Worm (Caenorhabditis elegans) whole organism, L2 larva: ENCODE measurements around the gene osta-2.
A peak's percentile ranks its signal among the peaks of the same experiment; 100 is the strongest.

Source experiments
- C34F6.9 ChIP-seq: fragments of 150-350 bp; optimal IDR thresholded peaks from 2 replicates; lab custom pipeline; 2014; ENCODE audit warnings: missing biosample characterization, missing genetic modification characterization
- F13H6.1 ChIP-seq: sonication (generic microtip); optimal IDR thresholded peaks from 2 replicates; lab custom pipeline; 2016; ENCODE audit warnings: missing genetic modification characterization, missing compliant biosample characterization
- R02D3.7 ChIP-seq: fragments of 150-350 bp; optimal IDR thresholded peaks from 2 replicates; lab custom pipeline; 2014; ENCODE audit warnings: missing biosample characterization, missing genetic modification characterization
- Y55F3AM.14 ChIP-seq: fragments of 200-800 bp; sonication (Bioruptor generic); optimal IDR thresholded peaks from 2 replicates; lab custom pipeline; 2018; ENCODE audit warnings: mild to moderate bottlenecking, missing genetic modification characterization, missing compliant biosample characterization
- alr-1 ChIP-seq: fragments of 150-350 bp; optimal IDR thresholded peaks from 2 replicates; lab custom pipeline; 2014; ENCODE audit warnings: missing biosample characterization, missing genetic modification characterization
- aly-2 ChIP-seq: fragments of 150-350 bp; optimal IDR thresholded peaks from 2 replicates; lab custom pipeline; 2014; ENCODE audit warnings: missing biosample characterization, missing genetic modification characterization
- ama-1 ChIP-seq: fragments of 150-350 bp; optimal IDR thresholded peaks from 2 replicates; lab custom pipeline; 2018; ENCODE audit warnings: inconsistent platforms
- blmp-1 ChIP-seq: sonication (generic microtip); optimal IDR thresholded peaks from 2 replicates; lab custom pipeline; 2017; ENCODE audit warnings: missing genetic modification characterization, mild to moderate bottlenecking, missing compliant biosample characterization, antibody characterized with exemption, moderate library complexity; ENCODE audit not compliant: insufficient read depth
- ceh-16 ChIP-seq: fragments of 150-350 bp; optimal IDR thresholded peaks from 2 replicates; lab custom pipeline; 2014; ENCODE audit warnings: missing biosample characterization, missing genetic modification characterization
- crh-2 ChIP-seq: sonication (generic microtip); optimal IDR thresholded peaks from 2 replicates; lab custom pipeline; 2017; ENCODE audit warnings: missing biosample characterization, missing genetic modification characterization
- dmd-4 ChIP-seq: sonication (generic microtip); optimal IDR thresholded peaks from 2 replicates; lab custom pipeline; 2017; ENCODE audit warnings: missing biosample characterization, missing genetic modification characterization
- egl-27 ChIP-seq: sonication (generic microtip); optimal IDR thresholded peaks from 3 replicates; lab custom pipeline; 2017; ENCODE audit warnings: missing biosample characterization, missing genetic modification reagents, missing genetic modification characterization
- elt-1 ChIP-seq: fragments of 150-350 bp; optimal IDR thresholded peaks from 2 replicates; lab custom pipeline; 2014; ENCODE audit warnings: missing biosample characterization, missing genetic modification characterization
- fos-1 ChIP-seq: fragments of 150-350 bp; optimal IDR thresholded peaks from 2 replicates; lab custom pipeline; 2014; ENCODE audit warnings: missing biosample characterization, missing genetic modification characterization
- gmeb-1 ChIP-seq: fragments of 150-350 bp; optimal IDR thresholded peaks from 2 replicates; lab custom pipeline; 2014; ENCODE audit warnings: missing biosample characterization, missing genetic modification characterization
- lin-13 ChIP-seq: fragments of 150-350 bp; optimal IDR thresholded peaks from 2 replicates; lab custom pipeline; 2014; ENCODE audit warnings: missing biosample characterization, missing genetic modification reagents, missing genetic modification characterization
- lin-39 ChIP-seq: fragments of 150-350 bp; optimal IDR thresholded peaks from 2 replicates; lab custom pipeline; 2014; ENCODE audit warnings: missing biosample characterization, missing genetic modification reagents, missing genetic modification characterization
- lsy-2 ChIP-seq, 2 experiments: fragments of 150-350 bp in 1 of 2; sonication (generic microtip) in 1 of 2; optimal IDR thresholded peaks; 2 replicates each; lab custom pipeline; 2014 to 2017; ENCODE audit warnings: missing biosample characterization in 2 of 2, missing genetic modification characterization in 2 of 2
- mab-5 ChIP-seq: fragments of 150-350 bp; optimal IDR thresholded peaks from 2 replicates; lab custom pipeline; 2014; ENCODE audit warnings: missing biosample characterization, missing genetic modification characterization
- mbf-1 ChIP-seq: sonication (generic microtip); optimal IDR thresholded peaks from 2 replicates; lab custom pipeline; 2017; ENCODE audit warnings: missing biosample characterization, missing genetic modification characterization
- mdl-1 ChIP-seq, 2 experiments: fragments of 150-350 bp in 1 of 2; sonication (generic microtip) in 1 of 2; optimal IDR thresholded peaks; 2 replicates each; lab custom pipeline; 2017; ENCODE audit warnings: missing biosample characterization in 2 of 2, missing genetic modification characterization in 2 of 2
- nhr-10 ChIP-seq: sonication (generic microtip); optimal IDR thresholded peaks from 2 replicates; lab custom pipeline; 2017; ENCODE audit warnings: missing biosample characterization, missing genetic modification characterization
- nhr-11 ChIP-seq: fragments of 150-350 bp; optimal IDR thresholded peaks from 2 replicates; lab custom pipeline; 2014; ENCODE audit warnings: missing biosample characterization, missing genetic modification characterization
- nhr-12 ChIP-seq: fragments of 150-350 bp; optimal IDR thresholded peaks from 2 replicates; lab custom pipeline; 2014; ENCODE audit warnings: missing biosample characterization, missing genetic modification characterization
- nhr-129 ChIP-seq: fragments of 150-350 bp; optimal IDR thresholded peaks from 2 replicates; lab custom pipeline; 2014; ENCODE audit warnings: missing biosample characterization, missing genetic modification characterization
- nhr-21 ChIP-seq: fragments of 150-350 bp; optimal IDR thresholded peaks from 2 replicates; lab custom pipeline; 2014; ENCODE audit warnings: missing biosample characterization, missing genetic modification characterization
- nhr-23 ChIP-seq: fragments of 150-350 bp; optimal IDR thresholded peaks from 2 replicates; lab custom pipeline; 2014; ENCODE audit warnings: missing biosample characterization, missing genetic modification reagents, missing genetic modification characterization
- nhr-237 ChIP-seq: fragments of 150-350 bp; optimal IDR thresholded peaks from 2 replicates; lab custom pipeline; 2014; ENCODE audit warnings: missing biosample characterization, missing genetic modification characterization
- nhr-25 ChIP-seq: fragments of 150-350 bp; sonication (generic microtip); optimal IDR thresholded peaks from 3 replicates; lab custom pipeline; 2014; ENCODE audit warnings: missing biosample characterization, missing genetic modification characterization
- nhr-6 ChIP-seq: fragments of 150-350 bp; optimal IDR thresholded peaks from 2 replicates; lab custom pipeline; 2014; ENCODE audit warnings: missing biosample characterization, missing genetic modification characterization
- nhr-77 ChIP-seq: fragments of 150-350 bp; optimal IDR thresholded peaks from 2 replicates; lab custom pipeline; 2014; ENCODE audit warnings: missing biosample characterization, missing genetic modification characterization
- peb-1 ChIP-seq: fragments of 150-350 bp; optimal IDR thresholded peaks from 2 replicates; lab custom pipeline; 2014; ENCODE audit warnings: missing biosample characterization, missing genetic modification characterization
- sem-4 ChIP-seq: fragments of 150-350 bp; optimal IDR thresholded peaks from 2 replicates; lab custom pipeline; 2014; ENCODE audit warnings: missing biosample characterization, missing genetic modification reagents, missing genetic modification characterization
- skn-1 ChIP-seq: sonication (generic microtip); optimal IDR thresholded peaks from 2 replicates; lab custom pipeline; 2017; ENCODE audit warnings: missing biosample characterization, missing genetic modification characterization
- sma-3 ChIP-seq: sonication (generic microtip); optimal IDR thresholded peaks from 2 replicates; lab custom pipeline; 2016; ENCODE audit warnings: missing genetic modification reagents, missing genetic modification characterization, missing compliant biosample characterization
- sma-9 ChIP-seq, 2 experiments: fragments of 150-350 bp in 1 of 2; sonication (generic microtip) in 1 of 2; optimal IDR thresholded peaks; 2 replicates each; lab custom pipeline; 2014 to 2016; ENCODE audit warnings: missing genetic modification characterization in 2 of 2, mild to moderate bottlenecking in 1 of 2, missing biosample characterization in 1 of 2, missing compliant biosample characterization in 1 of 2, missing genetic modification reagents in 1 of 2, moderate library complexity in 1 of 2
- snpc-4 ChIP-seq: fragments of 150-350 bp; optimal IDR thresholded peaks from 2 replicates; lab custom pipeline; 2014; ENCODE audit warnings: missing biosample characterization, missing genetic modification characterization
- unc-39 ChIP-seq: fragments of 150-350 bp; optimal IDR thresholded peaks from 2 replicates; lab custom pipeline; 2014; ENCODE audit warnings: missing biosample characterization, missing genetic modification characterization
- unc-55 ChIP-seq: fragments of 150-350 bp; sonication (generic microtip); optimal IDR thresholded peaks from 3 replicates; lab custom pipeline; 2014; ENCODE audit warnings: missing biosample characterization, missing genetic modification reagents, missing genetic modification characterization
- unc-62 ChIP-seq: fragments of 150-350 bp; optimal IDR thresholded peaks from 2 replicates; lab custom pipeline; 2014; ENCODE audit warnings: missing biosample characterization, missing genetic modification reagents, missing genetic modification characterization
- zag-1 ChIP-seq: fragments of 150-350 bp; optimal IDR thresholded peaks from 2 replicates; lab custom pipeline; 2014; ENCODE audit warnings: missing biosample characterization, missing genetic modification characterization
- ztf-1 ChIP-seq: fragments of 200-800 bp; sonication (Bioruptor generic); conservative IDR thresholded peaks from 2 replicates; pipeline ENCODE4 v1.3.6; 2022; ENCODE audit warnings: missing genetic modification characterization, missing compliant biosample characterization
- ztf-11 ChIP-seq: sonication (generic microtip); optimal IDR thresholded peaks from 2 replicates; lab custom pipeline; 2017; ENCODE audit warnings: missing biosample characterization, missing genetic modification characterization
- ztf-4 ChIP-seq: fragments of 150-350 bp; optimal IDR thresholded peaks from 2 replicates; lab custom pipeline; 2014; ENCODE audit warnings: missing biosample characterization, missing genetic modification characterization

osta-2 gene

DNA sequence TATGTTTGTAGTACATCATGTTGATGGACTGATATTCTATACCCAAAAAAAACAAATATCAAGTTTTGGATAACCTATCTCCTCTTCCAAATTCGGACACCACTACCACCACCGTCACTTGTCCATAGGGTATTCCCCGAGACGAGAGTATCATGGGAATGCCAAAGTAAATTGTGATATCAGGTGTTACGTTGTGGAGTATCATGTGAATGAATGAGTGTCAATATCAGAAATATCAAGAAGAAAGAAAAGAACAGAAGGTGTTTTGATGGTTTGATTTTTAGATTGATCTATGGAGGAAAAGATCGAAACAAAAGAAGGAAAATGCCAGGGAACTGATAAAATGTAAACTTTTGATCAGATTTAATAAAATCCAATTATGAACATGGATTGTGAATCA, 9.2 kb upstream of the osta-2 start:
- TF ChIP-seq lsy-2 (tag; optimal IDR thresholded peaks at IDR 0.05; lab: Kevin White, UChicago) = peak in 1 of 2 experiments; percentile 44
- TF ChIP-seq sma-3 (GFP tag; lab: Kevin White, UChicago) = peak; percentile 27
- TF ChIP-seq sma-9 (GFP tag; optimal IDR thresholded peaks at IDR 0.05; lab: Kevin White, UChicago) = peak; percentile 80
- no peak for TF ChIP-seq sma-9 (tag; optimal IDR thresholded peaks at IDR 0.05; lab: Kevin White, UChicago)
- TF ChIP-seq aly-2 (tag; lab: Kevin White, UChicago) = no peak
- TF ChIP-seq ama-1 = no peak
- no peak for TF ChIP-seq lin-13 (GFP tag; lab: Kevin White, UChicago)
- no peak for TF ChIP-seq unc-62 (GFP tag; lab: Kevin White, UChicago)
- no peak for TF ChIP-seq unc-55 (GFP tag; lab: Kevin White, UChicago)
- TF ChIP-seq elt-1 (tag; lab: Kevin White, UChicago) = no peak
- TF ChIP-seq nhr-77 (tag; lab: Kevin White, UChicago) = no peak
- no peak for TF ChIP-seq nhr-10 (tag; lab: Kevin White, UChicago)
- peak; percentile 59 for TF ChIP-seq snpc-4 (tag; lab: Kevin White, UChicago)
- no peak for TF ChIP-seq mdl-1 (tag; optimal IDR thresholded peaks at IDR 0.05; lab: Kevin White, UChicago)
- TF ChIP-seq ztf-1 (GFP tag; lab: Robert Waterston, UW) = no peak
- TF ChIP-seq nhr-129 (tag; lab: Kevin White, UChicago) = peak; percentile 86
- no peak for TF ChIP-seq sem-4 (tag; lab: Kevin White, UChicago)
- TF ChIP-seq ztf-4 = peak; percentile 34
- no peak for TF ChIP-seq alr-1 (tag; lab: Kevin White, UChicago)
- peak; percentile 43 for TF ChIP-seq C34F6.9 (tag; lab: Kevin White, UChicago)
- peak; percentile 60 for TF ChIP-seq gmeb-1 (tag; lab: Kevin White, UChicago)
- TF ChIP-seq lin-39 (tag; lab: Kevin White, UChicago) = no peak
- peak; percentile 32 for TF ChIP-seq fos-1 (tag; lab: Kevin White, UChicago)
- peak; percentile 10 for TF ChIP-seq F13H6.1 (tag; lab: Kevin White, UChicago)
- peak; percentile 35 for TF ChIP-seq nhr-21 (tag; lab: Kevin White, UChicago)
- peak; percentile 49 for TF ChIP-seq crh-2 (tag; lab: Kevin White, UChicago)
- no peak for TF ChIP-seq mbf-1

DNA sequence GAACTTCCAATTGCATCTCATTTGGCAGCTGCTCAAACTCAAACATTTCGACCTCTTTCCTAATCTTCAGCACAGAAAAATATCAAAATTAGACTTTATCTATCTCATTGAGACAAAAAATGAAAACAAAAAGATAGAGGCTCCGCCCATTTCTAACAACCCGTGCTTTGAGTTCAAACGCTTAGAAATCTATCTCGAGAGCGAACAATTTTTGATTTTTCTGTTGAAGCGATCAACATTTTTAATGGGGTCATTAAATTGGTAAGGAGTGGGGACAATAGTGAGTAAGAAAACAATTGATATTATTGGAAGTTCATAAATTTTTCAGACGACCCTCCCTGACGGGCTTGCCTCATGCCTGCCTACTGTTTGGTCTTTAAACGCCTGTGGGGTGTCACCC, 8.6 kb upstream of the osta-2 start, which contains the start of the genes C25H3.10 and C25H3.1:
TSS of gene C25H3.10 (minus strand) at position 101 of the 400 bp plus-strand sequence.
TSS of gene C25H3.1 (plus strand) at position 203 of the 400 bp plus-strand sequence.
- TF ChIP-seq unc-62 (GFP tag; lab: Kevin White, UChicago) (no peak), snpc-4 (tag; lab: Kevin White, UChicago) (peak; percentile 6)
- TF ChIP-seq, all 48 proteins: peak for 1

DNA sequence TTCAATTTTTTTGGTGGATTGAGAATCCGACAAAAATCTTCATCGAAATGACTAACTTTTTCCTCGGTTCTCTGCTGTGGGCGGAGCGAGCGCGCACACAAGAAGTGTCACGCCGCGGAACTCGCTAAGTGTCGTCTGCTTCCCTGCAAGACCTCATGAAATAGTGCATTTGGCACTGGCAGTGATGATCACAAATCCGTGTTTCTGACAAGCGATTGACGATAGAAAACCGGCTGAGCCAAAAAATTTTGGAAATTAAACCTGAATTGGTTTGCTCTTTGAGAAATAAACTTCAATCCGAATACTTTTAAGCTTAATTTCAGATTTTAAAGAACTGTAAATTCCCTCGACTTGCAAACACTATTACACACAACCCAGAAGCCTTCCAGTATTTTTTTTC, 6.0 kb upstream of the osta-2 start:
- no peak for TF ChIP-seq nhr-23
- no peak for TF ChIP-seq Y55F3AM.14
- TF ChIP-seq nhr-77 (tag; lab: Kevin White, UChicago) = no peak
- TF ChIP-seq unc-39 (tag; lab: Kevin White, UChicago) = no peak
- TF ChIP-seq peb-1 = no peak
- no peak for TF ChIP-seq blmp-1 (tag; lab: Kevin White, UChicago)
- TF ChIP-seq zag-1 = no peak
- no peak for TF ChIP-seq alr-1 (tag; lab: Kevin White, UChicago)
- TF ChIP-seq elt-1 (tag; lab: Kevin White, UChicago) = no peak
- TF ChIP-seq ceh-16 (tag; lab: Kevin White, UChicago) = no peak
- peak; percentile 91 for TF ChIP-seq ama-1
- TF ChIP-seq crh-2 (tag; lab: Kevin White, UChicago) = peak; percentile 77
- TF ChIP-seq unc-55 (GFP tag; lab: Kevin White, UChicago) = no peak
- TF ChIP-seq C34F6.9 (tag; lab: Kevin White, UChicago) = peak; percentile 42
- no peak for TF ChIP-seq sem-4 (tag; lab: Kevin White, UChicago)
- TF ChIP-seq nhr-12 (tag; lab: Kevin White, UChicago) = no peak
- TF ChIP-seq fos-1 (tag; lab: Kevin White, UChicago) = peak; percentile 74
- TF ChIP-seq gmeb-1 (tag; lab: Kevin White, UChicago) = peak; percentile 69
- no peak for TF ChIP-seq ztf-11 (tag; lab: Kevin White, UChicago)
- peak; percentile 60 for TF ChIP-seq F13H6.1 (tag; lab: Kevin White, UChicago)
- peak; percentile 5 for TF ChIP-seq egl-27 (tag; lab: Kevin White, UChicago)
- TF ChIP-seq ztf-4 = no peak
- TF ChIP-seq mab-5 (tag; lab: Kevin White, UChicago) = peak; percentile 44
- no peak for TF ChIP-seq R02D3.7 (tag; lab: Kevin White, UChicago)
- TF ChIP-seq nhr-21 (tag; lab: Kevin White, UChicago) = peak; percentile 82
- TF ChIP-seq lsy-2 (tag; optimal IDR thresholded peaks at IDR 0.05; lab: Kevin White, UChicago) = peak; percentile 57 to 72
- no peak for TF ChIP-seq dmd-4 (tag; lab: Kevin White, UChicago)
- peak; percentile 98 for TF ChIP-seq snpc-4 (tag; lab: Kevin White, UChicago)
- no peak for TF ChIP-seq nhr-10 (tag; lab: Kevin White, UChicago)
- peak; percentile 88 for TF ChIP-seq sma-9 (GFP tag; optimal IDR thresholded peaks at IDR 0.05; lab: Kevin White, UChicago)
- TF ChIP-seq sma-9 (tag; optimal IDR thresholded peaks at IDR 0.05; lab: Kevin White, UChicago) = no peak
- no peak for TF ChIP-seq nhr-6 (tag; lab: Kevin White, UChicago)
- peak; percentile 34 for TF ChIP-seq nhr-25 (tag; lab: Kevin White, UChicago)
- TF ChIP-seq mdl-1 (tag; optimal IDR thresholded peaks at IDR 0.05; lab: Kevin White, UChicago) = peak; percentile 66 to 77
- no peak for TF ChIP-seq unc-62 (GFP tag; lab: Kevin White, UChicago)
- no peak for TF ChIP-seq nhr-11 (tag; lab: Kevin White, UChicago)
- TF ChIP-seq mbf-1 = no peak
- no peak for TF ChIP-seq skn-1 (tag; lab: Kevin White, UChicago)
- peak; percentile 42 for TF ChIP-seq lin-13 (GFP tag; lab: Kevin White, UChicago)
- peak; percentile 81 for TF ChIP-seq sma-3 (GFP tag; lab: Kevin White, UChicago)
- no peak for TF ChIP-seq nhr-237 (tag; lab: Kevin White, UChicago)
- peak; percentile 70 for TF ChIP-seq nhr-129 (tag; lab: Kevin White, UChicago)
